Worm (Caenorhabditis elegans): Measurements from ENCODE around the gene F08F3.6.

Gene F08F3.6

ce11 chrV:5454955-5455354 lies 35.1 kb upstream of the F08F3.6 start:
- TF ChIP-seq snpc-4 (tag; optimal IDR thresholded peaks at IDR 0.05) (no peak), peb-1 (tag; optimal IDR thresholded peaks at IDR 0.05) (no peak), unc-39 (tag; optimal IDR thresholded peaks at IDR 0.05) (no peak), lin-13 (GFP tag; optimal IDR thresholded peaks at IDR 0.05) (no peak), ztf-11 (tag; optimal IDR thresholded peaks at IDR 0.05) (no peak), unc-62 (GFP tag; optimal IDR thresholded peaks at IDR 0.05) (no peak), nhr-12 (tag; optimal IDR thresholded peaks at IDR 0.05) (no peak), mab-5 (tag; optimal IDR thresholded peaks at IDR 0.05) (no peak), nhr-6 (tag; optimal IDR thresholded peaks at IDR 0.05) (no peak), aly-2 (tag; optimal IDR thresholded peaks at IDR 0.05) (no peak), nhr-21 (tag; optimal IDR thresholded peaks at IDR 0.05) (no peak)

- TF ChIP-seq nhr-11 (tag; optimal IDR thresholded peaks at IDR 0.05) (no peak), Y55F3AM.14 (GFP tag; optimal IDR thresholded peaks at IDR 0.05) (no peak), sma-9 (GFP tag; optimal IDR thresholded peaks at IDR 0.05) (no peak), sma-9 (tag; optimal IDR thresholded peaks at IDR 0.05) (no peak), C34F6.9 (tag; optimal IDR thresholded peaks at IDR 0.05) (no peak), nhr-6 (tag; optimal IDR thresholded peaks at IDR 0.05) (no peak), mab-5 (tag; optimal IDR thresholded peaks at IDR 0.05) (no peak), peb-1 (tag; optimal IDR thresholded peaks at IDR 0.05) (no peak), ZK546.5 (tag; optimal IDR thresholded peaks at IDR 0.05) (no peak), lsy-2 (tag; optimal IDR thresholded peaks at IDR 0.05) (no peak), ceh-16 (tag; optimal IDR thresholded peaks at IDR 0.05) (no peak), sma-3 (GFP tag; optimal IDR thresholded peaks at IDR 0.05) (no peak), lin-39 (tag; optimal IDR thresholded peaks at IDR 0.05) (no peak), zag-1 (tag; optimal IDR thresholded peaks at IDR 0.05) (no peak), ztf-1 (GFP tag; conservative IDR thresholded peaks at IDR 0.05) (no peak)
Measured at ce11 chrV:5453615-5454014, 33.7 kb upstream of the F08F3.6 start, which contains the start of gene glc-3. glc-3 (minus strand) TSS chrV:5453715.

ce11 chrV:5450742-5451141 lies 30.9 kb upstream of the F08F3.6 start:
- TF ChIP-seq nhr-25 (tag; optimal IDR thresholded peaks at IDR 0.05) = no peak
- TF ChIP-seq Y55F3AM.14 (GFP tag; optimal IDR thresholded peaks at IDR 0.05) = no peak
- no peak for TF ChIP-seq nhr-12 (tag; optimal IDR thresholded peaks at IDR 0.05)
- TF ChIP-seq nhr-10 (tag; optimal IDR thresholded peaks at IDR 0.05) = no peak
- TF ChIP-seq unc-39 (tag; optimal IDR thresholded peaks at IDR 0.05) = no peak
- no peak for TF ChIP-seq blmp-1 (tag; optimal IDR thresholded peaks at IDR 0.05; ENCODE audit: insufficient read depth)
- no peak for TF ChIP-seq unc-55 (GFP tag; optimal IDR thresholded peaks at IDR 0.05)
- no peak for TF ChIP-seq elt-1 (tag; optimal IDR thresholded peaks at IDR 0.05)
- no peak for TF ChIP-seq nhr-237 (tag; optimal IDR thresholded peaks at IDR 0.05)
- no peak for TF ChIP-seq sem-4 (tag; optimal IDR thresholded peaks at IDR 0.05)
- TF ChIP-seq snpc-4 (tag; optimal IDR thresholded peaks at IDR 0.05) = no peak
- TF ChIP-seq ztf-4 (tag; optimal IDR thresholded peaks at IDR 0.05) = no peak
- TF ChIP-seq alr-1 (tag; optimal IDR thresholded peaks at IDR 0.05) = no peak
- TF ChIP-seq peb-1 (tag; optimal IDR thresholded peaks at IDR 0.05) = no peak
- no peak for TF ChIP-seq gmeb-1 (tag; optimal IDR thresholded peaks at IDR 0.05)
- TF ChIP-seq ztf-1 (GFP tag; conservative IDR thresholded peaks at IDR 0.05) = no peak
- TF ChIP-seq sma-3 (GFP tag; optimal IDR thresholded peaks at IDR 0.05) = no peak
- TF ChIP-seq fos-1 (tag; optimal IDR thresholded peaks at IDR 0.05) = no peak
- TF ChIP-seq egl-27 (tag; optimal IDR thresholded peaks at IDR 0.05) = no peak

- TF ChIP-seq blmp-1 (tag; optimal IDR thresholded peaks at IDR 0.05; ENCODE audit: insufficient read depth) = no peak
- no peak for TF ChIP-seq ceh-82 (tag; optimal IDR thresholded peaks at IDR 0.05)
Measured at ce11 chrV:5447057-5447456, 27.2 kb upstream of the F08F3.6 start.

- TF ChIP-seq zag-1 (tag; optimal IDR thresholded peaks at IDR 0.05) (no peak), ztf-11 (tag; optimal IDR thresholded peaks at IDR 0.05) (no peak)
Measured at ce11 chrV:5445839-5446238, 26.0 kb upstream of the F08F3.6 start, which contains the start of gene F08F3.1. F08F3.1 (plus strand) TSS chrV:5446139.

Data from whole organism, L2 larva.